Worm (Caenorhabditis elegans) whole organism, L2 larva: ENCODE measurements around the gene srz-19.
A peak's percentile ranks its signal among the peaks of the same experiment; 100 is the strongest.
"Not testable (repeated sequence)": the region's sequence is repeated elsewhere in the genome, so short reads cannot be mapped to it uniquely, and the experiment has no call there.

Source experiments
- C34F6.9 ChIP-seq: fragments of 150-350 bp; optimal IDR thresholded peaks from 2 replicates; lab custom pipeline; 2014; ENCODE audit warnings: missing biosample characterization, missing genetic modification characterization
- F13H6.1 ChIP-seq: sonication (generic microtip); optimal IDR thresholded peaks from 2 replicates; lab custom pipeline; 2016; ENCODE audit warnings: missing genetic modification characterization, missing compliant biosample characterization
- R02D3.7 ChIP-seq: fragments of 150-350 bp; optimal IDR thresholded peaks from 2 replicates; lab custom pipeline; 2014; ENCODE audit warnings: missing biosample characterization, missing genetic modification characterization
- ZK546.5 ChIP-seq: sonication (generic microtip); optimal IDR thresholded peaks from 2 replicates; lab custom pipeline; 2017; ENCODE audit warnings: missing biosample characterization, missing genetic modification characterization
- alr-1 ChIP-seq: fragments of 150-350 bp; optimal IDR thresholded peaks from 2 replicates; lab custom pipeline; 2014; ENCODE audit warnings: missing biosample characterization, missing genetic modification characterization
- ama-1 ChIP-seq: fragments of 150-350 bp; optimal IDR thresholded peaks from 2 replicates; lab custom pipeline; 2018; ENCODE audit warnings: inconsistent platforms
- blmp-1 ChIP-seq: sonication (generic microtip); optimal IDR thresholded peaks from 2 replicates; lab custom pipeline; 2017; ENCODE audit warnings: missing genetic modification characterization, mild to moderate bottlenecking, missing compliant biosample characterization, antibody characterized with exemption, moderate library complexity; ENCODE audit not compliant: insufficient read depth
- crh-2 ChIP-seq: sonication (generic microtip); optimal IDR thresholded peaks from 2 replicates; lab custom pipeline; 2017; ENCODE audit warnings: missing biosample characterization, missing genetic modification characterization
- elt-1 ChIP-seq: fragments of 150-350 bp; optimal IDR thresholded peaks from 2 replicates; lab custom pipeline; 2014; ENCODE audit warnings: missing biosample characterization, missing genetic modification characterization
- fos-1 ChIP-seq: fragments of 150-350 bp; optimal IDR thresholded peaks from 2 replicates; lab custom pipeline; 2014; ENCODE audit warnings: missing biosample characterization, missing genetic modification characterization
- gmeb-1 ChIP-seq: fragments of 150-350 bp; optimal IDR thresholded peaks from 2 replicates; lab custom pipeline; 2014; ENCODE audit warnings: missing biosample characterization, missing genetic modification characterization
- lin-11 ChIP-seq: fragments of 150-350 bp; sonication (generic microtip); optimal IDR thresholded peaks from 2 replicates; lab custom pipeline; 2014; ENCODE audit warnings: missing biosample characterization, missing genetic modification characterization, inconsistent platforms, mixed read lengths
- lin-13 ChIP-seq: fragments of 150-350 bp; optimal IDR thresholded peaks from 2 replicates; lab custom pipeline; 2014; ENCODE audit warnings: missing biosample characterization, missing genetic modification reagents, missing genetic modification characterization
- lin-39 ChIP-seq: fragments of 150-350 bp; optimal IDR thresholded peaks from 2 replicates; lab custom pipeline; 2014; ENCODE audit warnings: missing biosample characterization, missing genetic modification reagents, missing genetic modification characterization
- mbf-1 ChIP-seq: sonication (generic microtip); optimal IDR thresholded peaks from 2 replicates; lab custom pipeline; 2017; ENCODE audit warnings: missing biosample characterization, missing genetic modification characterization
- nhr-10 ChIP-seq: sonication (generic microtip); optimal IDR thresholded peaks from 2 replicates; lab custom pipeline; 2017; ENCODE audit warnings: missing biosample characterization, missing genetic modification characterization
- nhr-12 ChIP-seq: fragments of 150-350 bp; optimal IDR thresholded peaks from 2 replicates; lab custom pipeline; 2014; ENCODE audit warnings: missing biosample characterization, missing genetic modification characterization
- nhr-129 ChIP-seq: fragments of 150-350 bp; optimal IDR thresholded peaks from 2 replicates; lab custom pipeline; 2014; ENCODE audit warnings: missing biosample characterization, missing genetic modification characterization
- nhr-23 ChIP-seq: fragments of 150-350 bp; optimal IDR thresholded peaks from 2 replicates; lab custom pipeline; 2014; ENCODE audit warnings: missing biosample characterization, missing genetic modification reagents, missing genetic modification characterization
- nhr-237 ChIP-seq: fragments of 150-350 bp; optimal IDR thresholded peaks from 2 replicates; lab custom pipeline; 2014; ENCODE audit warnings: missing biosample characterization, missing genetic modification characterization
- nhr-25 ChIP-seq: fragments of 150-350 bp; sonication (generic microtip); optimal IDR thresholded peaks from 3 replicates; lab custom pipeline; 2014; ENCODE audit warnings: missing biosample characterization, missing genetic modification characterization
- nhr-6 ChIP-seq: fragments of 150-350 bp; optimal IDR thresholded peaks from 2 replicates; lab custom pipeline; 2014; ENCODE audit warnings: missing biosample characterization, missing genetic modification characterization
- peb-1 ChIP-seq: fragments of 150-350 bp; optimal IDR thresholded peaks from 2 replicates; lab custom pipeline; 2014; ENCODE audit warnings: missing biosample characterization, missing genetic modification characterization
- skn-1 ChIP-seq: sonication (generic microtip); optimal IDR thresholded peaks from 2 replicates; lab custom pipeline; 2017; ENCODE audit warnings: missing biosample characterization, missing genetic modification characterization
- sma-3 ChIP-seq: sonication (generic microtip); optimal IDR thresholded peaks from 2 replicates; lab custom pipeline; 2016; ENCODE audit warnings: missing genetic modification reagents, missing genetic modification characterization, missing compliant biosample characterization
- sma-9 ChIP-seq, 2 experiments: fragments of 150-350 bp in 1 of 2; sonication (generic microtip) in 1 of 2; optimal IDR thresholded peaks; 2 replicates each; lab custom pipeline; 2014 to 2016; ENCODE audit warnings: missing genetic modification characterization in 2 of 2, mild to moderate bottlenecking in 1 of 2, missing biosample characterization in 1 of 2, missing compliant biosample characterization in 1 of 2, missing genetic modification reagents in 1 of 2, moderate library complexity in 1 of 2
- unc-39 ChIP-seq: fragments of 150-350 bp; optimal IDR thresholded peaks from 2 replicates; lab custom pipeline; 2014; ENCODE audit warnings: missing biosample characterization, missing genetic modification characterization
- unc-55 ChIP-seq: fragments of 150-350 bp; sonication (generic microtip); optimal IDR thresholded peaks from 3 replicates; lab custom pipeline; 2014; ENCODE audit warnings: missing biosample characterization, missing genetic modification reagents, missing genetic modification characterization
- unc-62 ChIP-seq: fragments of 150-350 bp; optimal IDR thresholded peaks from 2 replicates; lab custom pipeline; 2014; ENCODE audit warnings: missing biosample characterization, missing genetic modification reagents, missing genetic modification characterization
- zag-1 ChIP-seq: fragments of 150-350 bp; optimal IDR thresholded peaks from 2 replicates; lab custom pipeline; 2014; ENCODE audit warnings: missing biosample characterization, missing genetic modification characterization
- ztf-1 ChIP-seq: fragments of 200-800 bp; sonication (Bioruptor generic); conservative IDR thresholded peaks from 2 replicates; pipeline ENCODE4 v1.3.6; 2022; ENCODE audit warnings: missing genetic modification characterization, missing compliant biosample characterization
- ztf-11 ChIP-seq: sonication (generic microtip); optimal IDR thresholded peaks from 2 replicates; lab custom pipeline; 2017; ENCODE audit warnings: missing biosample characterization, missing genetic modification characterization

srz-19 gene

ce11 chrIV:3932408-3932807, 12.8 kb downstream of the srz-19 start, which contains the start of gene clec-70:
clec-70 (plus strand) TSS chrIV:3932708.
- not testable (repeated sequence) for TF ChIP-seq C34F6.9 (tag; lab: Kevin White, UChicago); nhr-6 (tag; lab: Kevin White, UChicago); alr-1
- TF ChIP-seq, all 48 proteins: peak for 0; not testable (repeated sequence) for 48

- TF ChIP-seq nhr-129 (tag; lab: Kevin White, UChicago) (no peak), blmp-1 (tag; lab: Kevin White, UChicago) (no peak), gmeb-1 (tag; lab: Kevin White, UChicago) (no peak), nhr-23 (tag; lab: Kevin White, UChicago) (no peak), nhr-237 (tag; lab: Kevin White, UChicago) (no peak)
These were observed 17.5 kb downstream of the srz-19 start, which contains the start of gene clec-71 for ce11 chrIV:3937097-3937496. clec-71 (plus strand) TSS chrIV:3937458.

- TF ChIP-seq unc-62 (GFP tag; lab: Kevin White, UChicago) (no peak), crh-2 (tag; lab: Kevin White, UChicago) (no peak), nhr-12 (no peak), lin-13 (GFP tag; lab: Kevin White, UChicago) (no peak), lin-11 (tag; lab: Kevin White, UChicago) (no peak), zag-1 (no peak), peb-1 (tag; lab: Kevin White, UChicago) (no peak), nhr-23 (tag; lab: Kevin White, UChicago) (no peak), nhr-25 (tag; lab: Kevin White, UChicago) (no peak)
These were observed 22.2 kb downstream of the srz-19 start, which contains the start of gene clec-174 for ce11 chrIV:3941658-3942328. clec-174 (minus strand) TSS chrIV:3941708.

ce11 chrIV:3943003-3943402, 23.4 kb downstream of the srz-19 start, which contains the start of gene Y46C8AL.11:
Y46C8AL.11 (plus strand) TSS chrIV:3943303.
- TF ChIP-seq ztf-1 (GFP tag; lab: Robert Waterston, UW): no peak
- TF ChIP-seq F13H6.1 (tag; lab: Kevin White, UChicago): no peak
- TF ChIP-seq fos-1 (tag; lab: Kevin White, UChicago): no peak
- TF ChIP-seq sma-9 (GFP tag; optimal IDR thresholded peaks at IDR 0.05; lab: Kevin White, UChicago): no peak
- no peak for TF ChIP-seq sma-9 (tag; optimal IDR thresholded peaks at IDR 0.05; lab: Kevin White, UChicago)
- no peak for TF ChIP-seq nhr-12
- TF ChIP-seq ama-1 (lab: Kevin White, UChicago): no peak
- TF ChIP-seq peb-1 (tag; lab: Kevin White, UChicago): no peak
- TF ChIP-seq sma-3: no peak
- no peak for TF ChIP-seq lin-39
- TF ChIP-seq elt-1 (tag; lab: Kevin White, UChicago): no peak
- TF ChIP-seq ZK546.5 (tag; lab: Kevin White, UChicago): no peak
- no peak for TF ChIP-seq nhr-10 (tag; lab: Kevin White, UChicago)
- TF ChIP-seq unc-39: no peak
- TF ChIP-seq R02D3.7: no peak
- TF ChIP-seq zag-1: no peak
- no peak for TF ChIP-seq nhr-237 (tag; lab: Kevin White, UChicago)
- no peak for TF ChIP-seq mbf-1 (tag; lab: Kevin White, UChicago)
- TF ChIP-seq ztf-11 (tag; lab: Kevin White, UChicago): no peak
- no peak for TF ChIP-seq nhr-129 (tag; lab: Kevin White, UChicago)
- no peak for TF ChIP-seq unc-55 (GFP tag; lab: Kevin White, UChicago)

DNA sequence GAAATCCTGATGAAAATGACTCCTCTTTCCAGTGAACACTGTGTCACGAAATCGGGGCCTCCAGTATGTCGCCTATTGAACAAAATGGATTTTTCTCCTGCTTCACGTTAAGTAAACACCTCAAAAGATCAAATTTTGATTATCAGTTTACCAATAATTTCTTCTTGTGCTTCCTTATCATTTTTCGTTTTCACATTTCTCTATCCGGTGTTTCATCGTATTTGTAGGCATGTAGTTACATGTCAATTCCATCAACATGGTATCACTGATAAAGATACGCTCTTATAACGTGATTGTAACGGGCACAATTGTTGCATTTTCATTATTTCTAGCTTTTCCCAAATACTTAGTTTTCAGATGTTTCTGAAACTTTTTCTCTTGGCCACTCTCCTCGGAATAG, 24.9 kb downstream of the srz-19 start, which contains the start of gene clec-72:
Gene clec-72 (plus strand): TSS at position 358 of the 400 bp plus-strand sequence.
- TF ChIP-seq gmeb-1 (tag; lab: Kevin White, UChicago) (peak; percentile 5), peb-1 (tag; lab: Kevin White, UChicago) (no peak), crh-2 (tag; lab: Kevin White, UChicago) (peak; percentile 18), fos-1 (tag; lab: Kevin White, UChicago) (peak; percentile 98), sma-9 (GFP tag; optimal IDR thresholded peaks at IDR 0.05; lab: Kevin White, UChicago) (peak; percentile 50), sma-9 (tag; optimal IDR thresholded peaks at IDR 0.05; lab: Kevin White, UChicago) (no peak), nhr-237 (tag; lab: Kevin White, UChicago) (no peak), skn-1 (tag; lab: Kevin White, UChicago) (peak; percentile 11)
